Worm (Caenorhabditis elegans) whole organism, early embryonic: ENCODE measurements around the gene gbf-1.

ENCODE experiments used
- B0310.2 ChIP-seq: sonication (generic microtip); optimal IDR thresholded peaks from 2 replicates; lab custom pipeline; 2016; ENCODE audit warnings: mild to moderate bottlenecking, missing genetic modification characterization, missing compliant biosample characterization
- aly-1 ChIP-seq: sonication (generic microtip); optimal IDR thresholded peaks from 2 replicates; lab custom pipeline; 2016; ENCODE audit warnings: missing genetic modification characterization, missing compliant biosample characterization
- flt-1 ChIP-seq: fragments of 200-800 bp; sonication (Bioruptor generic); IDR thresholded peaks from 2 replicates; pipeline ENCODE4 v1.3.6; 2022; ENCODE audit warnings: missing genetic modification characterization, missing compliant biosample characterization
- pes-1 ChIP-seq: fragments of 200-800 bp; sonication (Bioruptor generic); IDR thresholded peaks from 2 replicates; pipeline ENCODE4 v1.3.6; 2022; ENCODE audit warnings: missing genetic modification reagents, missing genetic modification characterization, missing compliant biosample characterization
- scrt-1 ChIP-seq: fragments of 200-800 bp; sonication (Bioruptor generic); IDR thresholded peaks from 2 replicates; pipeline ENCODE4 v1.3.6; 2022; ENCODE audit warnings: missing genetic modification characterization, missing compliant biosample characterization
- tbx-11 ChIP-seq: fragments of 200-800 bp; sonication (Bioruptor generic); IDR thresholded peaks from 2 replicates; pipeline ENCODE4 v1.3.6; 2022; ENCODE audit warnings: missing genetic modification characterization, missing compliant biosample characterization

The gbf-1 gene

ce11 chrIII:11703006-11703775, 70.3 kb downstream of the gbf-1 start:
- no peak for TF ChIP-seq aly-1 (tag; lab: Kevin White, UChicago)
- no peak for TF ChIP-seq pes-1 (GFP tag; lab: Robert Waterston, UW)
- no peak for TF ChIP-seq scrt-1 (GFP tag; lab: Robert Waterston, UW)

ce11 chrIII:11701863-11702262, 71.6 kb downstream of the gbf-1 start:
- TF ChIP-seq tbx-11 (GFP tag; lab: Robert Waterston, UW), result 0 out of 2 replicates have a peak, but pooled peaks have one; percentile 16
- TF ChIP-seq B0310.2 (tag; lab: Kevin White, UChicago), result peak; percentile 13
- TF ChIP-seq flt-1, result no peak
